Worm (Caenorhabditis elegans) whole organism, L3 larva: ENCODE data around the gene F42A6.2.

Experiments used
- ZK546.5 ChIP-seq: sonication (generic microtip); optimal IDR thresholded peaks from 2 replicates; lab custom pipeline; 2017; ENCODE audit warnings: missing biosample characterization, missing genetic modification characterization
- aly-2 ChIP-seq: fragments of 150-350 bp; optimal IDR thresholded peaks from 2 replicates; lab custom pipeline; 2014; ENCODE audit warnings: missing biosample characterization, missing genetic modification characterization
- ama-1 ChIP-seq: fragments of 150-350 bp; optimal IDR thresholded peaks from 2 replicates; lab custom pipeline; 2018
- ceh-28 ChIP-seq: fragments of 150-350 bp; optimal IDR thresholded peaks from 2 replicates; lab custom pipeline; 2014; ENCODE audit warnings: missing biosample characterization, missing genetic modification reagents, missing genetic modification characterization
- ceh-82 ChIP-seq: fragments of 150-350 bp; optimal IDR thresholded peaks from 2 replicates; lab custom pipeline; 2014; ENCODE audit warnings: missing biosample characterization, missing genetic modification characterization
- ceh-9 ChIP-seq: sonication (generic microtip); optimal IDR thresholded peaks from 2 replicates; lab custom pipeline; 2018; ENCODE audit warnings: missing biosample characterization, missing genetic modification characterization
- egl-27 ChIP-seq: sonication (generic microtip); optimal IDR thresholded peaks from 4 replicates; lab custom pipeline; 2017; ENCODE audit warnings: missing biosample characterization, missing genetic modification reagents, missing genetic modification characterization
- egl-5 ChIP-seq: fragments of 150-350 bp; optimal IDR thresholded peaks from 2 replicates; lab custom pipeline; 2017; ENCODE audit warnings: missing biosample characterization, missing genetic modification reagents, missing genetic modification characterization, inconsistent platforms
- elt-1 ChIP-seq: fragments of 150-350 bp; optimal IDR thresholded peaks from 2 replicates; lab custom pipeline; 2014; ENCODE audit warnings: missing biosample characterization, missing genetic modification characterization
- eor-1 ChIP-seq, 2 experiments: fragments of 150-350 bp; optimal IDR thresholded peaks; 2 replicates each; lab custom pipeline; 2014 to 2018; ENCODE audit warnings: missing biosample characterization in 2 of 2, missing genetic modification characterization in 2 of 2
- fos-1 ChIP-seq: fragments of 150-350 bp; optimal IDR thresholded peaks from 2 replicates; lab custom pipeline; 2014; ENCODE audit warnings: missing biosample characterization, missing genetic modification characterization
- hmg-11 ChIP-seq: sonication (generic microtip); optimal IDR thresholded peaks from 2 replicates; lab custom pipeline; 2016; ENCODE audit warnings: missing genetic modification characterization, missing compliant biosample characterization
- jun-1 ChIP-seq: fragments of 150-350 bp; optimal IDR thresholded peaks from 2 replicates; lab custom pipeline; 2014; ENCODE audit warnings: missing biosample characterization, missing genetic modification reagents, missing genetic modification characterization
- lin-15B ChIP-seq: fragments of 150-350 bp; optimal IDR thresholded peaks from 2 replicates; lab custom pipeline; 2014; ENCODE audit warnings: missing biosample characterization, missing genetic modification characterization
- lsy-12 ChIP-seq: sonication (generic microtip); optimal IDR thresholded peaks from 2 replicates; lab custom pipeline; 2016; ENCODE audit warnings: mild to moderate bottlenecking, missing genetic modification characterization, missing compliant biosample characterization
- mdl-1 ChIP-seq: fragments of 150-350 bp; optimal IDR thresholded peaks from 2 replicates; lab custom pipeline; 2014; ENCODE audit warnings: missing biosample characterization, missing genetic modification characterization
- mml-1 ChIP-seq: fragments of 150-350 bp; sonication (generic microtip); optimal IDR thresholded peaks from 3 replicates; lab custom pipeline; 2014; ENCODE audit warnings: missing biosample characterization, missing genetic modification characterization
- nfya-1 ChIP-seq: sonication (generic microtip); optimal IDR thresholded peaks from 2 replicates; lab custom pipeline; 2017; ENCODE audit warnings: missing genetic modification characterization, mild to moderate bottlenecking, missing compliant biosample characterization, antibody characterized with exemption, moderate library complexity; ENCODE audit not compliant: insufficient read depth
- nhr-11 ChIP-seq: fragments of 150-350 bp; optimal IDR thresholded peaks from 2 replicates; lab custom pipeline; 2014; ENCODE audit warnings: missing biosample characterization, missing genetic modification characterization
- nhr-23 ChIP-seq: fragments of 150-350 bp; optimal IDR thresholded peaks from 2 replicates; lab custom pipeline; 2014; ENCODE audit warnings: missing biosample characterization, missing genetic modification reagents, missing genetic modification characterization
- nhr-237 ChIP-seq: fragments of 150-350 bp; optimal IDR thresholded peaks from 2 replicates; lab custom pipeline; 2014; ENCODE audit warnings: missing biosample characterization, missing genetic modification characterization
- nhr-43 ChIP-seq: sonication (generic microtip); optimal IDR thresholded peaks from 2 replicates; lab custom pipeline; 2016; ENCODE audit warnings: mild to moderate bottlenecking, missing genetic modification characterization, missing compliant biosample characterization; ENCODE audit not compliant: poor library complexity, severe bottlenecking
- nhr-77 ChIP-seq: fragments of 150-350 bp; optimal IDR thresholded peaks from 2 replicates; lab custom pipeline; 2014; ENCODE audit warnings: missing biosample characterization, missing genetic modification characterization
- pha-4 ChIP-seq: fragments of 150-350 bp; optimal IDR thresholded peaks from 2 replicates; lab custom pipeline; 2014; ENCODE audit warnings: missing biosample characterization, missing genetic modification reagents, missing genetic modification characterization
- skn-1 ChIP-seq: fragments of 150-350 bp; optimal IDR thresholded peaks from 2 replicates; lab custom pipeline; 2014; ENCODE audit warnings: missing biosample characterization, missing genetic modification characterization
- snpc-4 ChIP-seq: fragments of 150-350 bp; optimal IDR thresholded peaks from 2 replicates; lab custom pipeline; 2014; ENCODE audit warnings: missing biosample characterization, missing genetic modification characterization
- unc-39 ChIP-seq: sonication (generic microtip); optimal IDR thresholded peaks from 4 replicates; lab custom pipeline; 2017; ENCODE audit warnings: missing biosample characterization, missing genetic modification characterization
- unc-62 ChIP-seq: fragments of 150-350 bp; sonication (generic microtip); optimal IDR thresholded peaks from 4 replicates; lab custom pipeline; 2014; ENCODE audit warnings: missing biosample characterization, missing genetic modification reagents, missing genetic modification characterization
- zag-1 ChIP-seq: fragments of 150-350 bp; optimal IDR thresholded peaks from 2 replicates; lab custom pipeline; 2014; ENCODE audit warnings: missing biosample characterization, missing genetic modification characterization
- ztf-11 ChIP-seq: fragments of 150-350 bp; optimal IDR thresholded peaks from 2 replicates; lab custom pipeline; 2014; ENCODE audit warnings: missing biosample characterization, missing genetic modification characterization
- ztf-4 ChIP-seq: fragments of 150-350 bp; optimal IDR thresholded peaks from 2 replicates; lab custom pipeline; 2014; ENCODE audit warnings: missing biosample characterization, missing genetic modification characterization

The F42A6.2 gene

DNA sequence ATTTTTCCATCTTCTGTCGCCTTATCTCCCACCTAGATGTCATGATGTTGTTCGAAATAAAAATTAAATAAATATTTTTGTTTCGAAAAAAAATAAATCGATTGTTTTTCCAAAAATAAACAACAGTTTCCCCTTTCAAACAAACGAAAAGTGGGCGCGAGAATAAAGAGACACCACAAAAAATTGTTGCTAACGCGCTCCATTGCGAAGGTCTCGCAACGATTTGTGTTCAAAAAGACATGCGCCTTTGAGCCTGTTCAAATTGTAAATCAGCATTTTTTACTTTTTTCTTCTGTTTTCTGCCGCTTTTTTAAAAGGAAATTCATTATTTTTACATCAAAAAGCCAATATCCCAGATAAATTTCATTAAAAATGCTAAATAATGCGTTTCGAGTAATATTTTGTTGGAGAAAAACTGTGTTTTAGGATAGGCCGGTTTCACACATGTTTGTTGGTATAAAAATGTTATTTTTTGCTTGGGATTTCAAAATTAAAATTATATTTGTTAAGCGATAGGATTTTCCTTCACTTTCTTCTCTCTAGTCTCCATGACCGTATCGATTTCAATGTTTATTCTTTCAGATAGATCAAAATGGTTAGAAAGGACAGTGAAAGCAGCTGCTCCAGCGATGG is 46.6 kb upstream of the F42A6.2 start, which contains the start of gene W08E12.7 (continued):
- TF ChIP-seq snpc-4 (tag; lab: Kevin White, UChicago) (peak; percentile 93), nhr-23 (tag; lab: Kevin White, UChicago) (peak; percentile 97), ceh-28 (tag; lab: Kevin White, UChicago) (peak; percentile 83)
- TF ChIP-seq, all 47 proteins: peak for 33

DNA sequence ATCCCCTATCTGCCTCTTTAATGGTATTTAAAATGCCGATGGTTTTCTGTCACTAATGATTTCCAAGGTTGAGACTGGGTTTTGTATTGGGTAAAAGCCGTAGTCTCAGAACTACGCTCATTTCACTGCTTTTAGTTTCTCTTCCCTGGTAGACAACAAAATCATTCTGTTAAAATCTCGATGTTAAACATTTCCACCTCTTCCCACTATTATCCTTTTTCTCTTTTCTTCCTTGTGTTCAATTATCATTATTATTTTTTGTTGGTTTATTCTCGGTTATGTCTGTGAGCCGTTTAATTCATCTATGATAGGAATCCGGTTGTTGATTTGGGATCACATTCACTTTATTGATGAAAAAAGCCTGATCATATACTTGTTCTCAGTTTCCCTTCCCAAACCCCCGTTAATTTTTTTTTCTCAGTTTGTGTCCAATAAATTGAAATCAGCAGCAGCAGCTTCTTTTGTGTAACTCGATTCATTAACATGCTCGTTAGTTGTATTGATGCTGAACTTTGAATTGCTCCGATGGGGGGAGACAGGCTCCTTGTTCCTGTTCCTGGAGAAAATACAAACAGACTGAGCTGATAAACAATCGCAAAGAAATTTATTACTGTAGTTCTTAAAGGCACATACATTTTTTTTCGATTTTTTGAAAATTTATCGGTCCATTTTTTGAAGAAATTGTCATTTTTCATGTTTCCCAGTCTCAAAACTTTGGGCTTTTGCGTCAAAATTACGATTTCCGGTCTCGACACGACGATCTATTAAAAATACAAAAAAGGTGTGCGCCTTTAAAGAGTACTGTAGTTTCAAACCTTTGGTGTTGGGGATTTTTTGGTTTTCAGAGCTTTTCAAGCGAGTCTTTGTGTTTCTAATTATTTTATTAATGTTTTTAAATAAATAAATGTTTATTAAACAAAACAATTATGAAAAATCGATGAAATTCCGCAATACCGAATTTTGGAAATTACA is 44.4 kb upstream of the F42A6.2 start:
- TF ChIP-seq snpc-4 (tag; lab: Kevin White, UChicago) (no peak), eor-1 (tag; optimal IDR thresholded peaks at IDR 0.05; lab: Kevin White, UChicago) (no peak)

DNA sequence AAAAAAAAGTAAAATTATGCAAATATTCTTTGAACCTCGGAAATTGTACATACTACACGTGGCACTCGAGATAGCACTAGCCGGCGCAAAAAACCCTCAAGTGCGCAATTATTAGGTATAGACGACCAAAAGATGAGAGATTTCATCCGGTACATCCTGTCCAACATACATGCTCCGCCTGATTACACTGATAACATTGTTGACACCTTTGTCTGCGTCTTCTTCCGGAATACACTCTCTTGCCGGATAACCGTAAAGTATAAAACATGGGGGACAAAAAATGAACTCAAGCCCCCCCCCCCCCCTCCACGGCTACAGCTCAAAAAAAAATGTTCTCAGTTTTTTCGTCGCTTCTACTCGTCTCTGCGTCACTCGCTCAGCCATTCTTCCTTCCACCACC is 43.0 kb upstream of the F42A6.2 start, which contains the start of gene W08E12.6:
Gene W08E12.6, plus strand, starts transcription at position 301 of the 400 bp plus-strand sequence.
- TF ChIP-seq egl-27 (no peak), zag-1 (no peak), unc-39 (no peak), ceh-82 (tag; lab: Kevin White, UChicago) (no peak), nhr-11 (tag; lab: Kevin White, UChicago) (no peak), hmg-11 (tag; lab: Kevin White, UChicago) (no peak), lin-15B (tag; lab: Kevin White, UChicago) (no peak), ztf-11 (tag; lab: Kevin White, UChicago) (no peak), nhr-43 (tag; lab: Kevin White, UChicago) (no peak), nhr-237 (tag; lab: Kevin White, UChicago) (no peak), ZK546.5 (tag; lab: Kevin White, UChicago) (no peak), lsy-12 (no peak), egl-5 (no peak), nhr-23 (tag; lab: Kevin White, UChicago) (no peak), ama-1 (lab: Kevin White, UChicago) (no peak), jun-1 (no peak), fos-1 (tag; lab: Kevin White, UChicago) (no peak), pha-4 (tag; lab: Kevin White, UChicago) (no peak), elt-1 (tag; lab: Kevin White, UChicago) (no peak)

DNA sequence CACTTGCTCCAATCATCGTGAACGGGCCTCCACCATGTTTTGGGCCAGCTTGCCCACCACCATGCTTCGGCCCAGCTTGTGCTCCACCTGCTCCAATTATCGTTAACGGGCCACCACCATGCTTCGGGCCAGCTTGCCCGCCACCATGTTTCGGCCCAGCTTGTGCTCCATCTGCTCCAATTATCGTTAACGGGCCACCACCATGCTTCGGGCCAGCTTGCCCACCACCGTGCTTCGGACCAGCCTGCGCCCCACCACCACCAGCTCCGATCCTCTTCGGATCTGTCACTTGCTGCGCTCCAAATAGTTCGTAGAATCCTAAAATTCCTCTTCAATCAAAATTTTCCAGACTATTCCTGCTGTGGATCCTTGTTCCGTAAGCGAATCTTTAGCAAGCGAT is 42.0 kb upstream of the F42A6.2 start:
- no peak for TF ChIP-seq nfya-1 (tag; lab: Kevin White, UChicago)
- no peak for TF ChIP-seq snpc-4 (tag; lab: Kevin White, UChicago)
- TF ChIP-seq aly-2 (tag; lab: Kevin White, UChicago), result no peak
- no peak for TF ChIP-seq pha-4 (tag; lab: Kevin White, UChicago)
- TF ChIP-seq unc-39, result no peak

DNA sequence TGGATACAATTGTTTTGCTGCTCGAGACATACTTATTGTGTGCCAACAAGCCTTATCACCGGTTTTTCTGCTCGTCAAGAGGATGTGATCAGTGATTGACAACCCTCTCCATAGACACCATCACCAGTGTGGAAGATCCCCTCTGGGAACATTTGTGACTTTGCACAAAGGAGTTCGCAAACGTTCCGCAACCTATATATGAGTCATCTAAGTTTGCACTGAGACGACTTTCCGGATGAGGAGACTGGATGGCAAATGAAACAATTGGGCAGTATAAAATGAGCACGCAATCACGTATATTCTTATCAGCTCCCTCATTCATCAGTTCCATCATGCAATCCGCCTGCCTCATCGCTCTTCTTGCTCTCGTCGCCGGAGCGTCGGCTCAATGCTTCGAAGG is 40.8 kb upstream of the F42A6.2 start, which contains the start of gene W08E12.5:
Gene W08E12.5, plus strand, starts transcription at position 301 of the 400 bp plus-strand sequence.
- TF ChIP-seq ceh-9, result no peak
- no peak for TF ChIP-seq eor-1 (tag; optimal IDR thresholded peaks at IDR 0.05; lab: Kevin White, UChicago)
- no peak for TF ChIP-seq mdl-1 (tag; lab: Kevin White, UChicago)
- TF ChIP-seq ZK546.5 (tag; lab: Kevin White, UChicago), result no peak
- TF ChIP-seq mml-1 (tag; lab: Kevin White, UChicago), result no peak
- TF ChIP-seq nhr-77 (tag; lab: Kevin White, UChicago), result no peak
- no peak for TF ChIP-seq ceh-82 (tag; lab: Kevin White, UChicago)
- no peak for TF ChIP-seq ztf-4 (tag; lab: Kevin White, UChicago)
- TF ChIP-seq skn-1 (tag; lab: Kevin White, UChicago), result no peak
- no peak for TF ChIP-seq unc-62 (GFP tag; lab: Kevin White, UChicago)
